Worm (Caenorhabditis elegans) whole organism, L4/young adult: Measurements from ENCODE around the gene ZK418.6.

Experiments used
- W03F9.2 ChIP-seq: fragments of 150-350 bp; optimal IDR thresholded peaks from 2 replicates; lab custom pipeline; 2014; ENCODE audit warnings: missing biosample characterization, missing genetic modification characterization
- dao-5 ChIP-seq: sonication (generic microtip); optimal IDR thresholded peaks from 2 replicates; lab custom pipeline; 2016; ENCODE audit warnings: missing genotype, missing genetic modification characterization, moderate library complexity, missing compliant biosample characterization
- him-1 ChIP-seq: sonication (generic microtip); optimal IDR thresholded peaks from 2 replicates; lab custom pipeline; 2016; ENCODE audit warnings: missing genotype, missing genetic modification reagents, missing genetic modification characterization, missing compliant biosample characterization

- TF ChIP-seq dao-5 (tag; lab: Kevin White, UChicago) (no peak), him-1 (tag; lab: Kevin White, UChicago) (no peak), W03F9.2 (tag; lab: Kevin White, UChicago) (no peak)
These were observed 33.0 kb downstream of the ZK418.6 start, which contains the start of gene R01H2.7 for ce11 chrIII:7045643-7046042.
